Worm (Caenorhabditis elegans): ENCODE results near the gene srz-62.

DNA sequence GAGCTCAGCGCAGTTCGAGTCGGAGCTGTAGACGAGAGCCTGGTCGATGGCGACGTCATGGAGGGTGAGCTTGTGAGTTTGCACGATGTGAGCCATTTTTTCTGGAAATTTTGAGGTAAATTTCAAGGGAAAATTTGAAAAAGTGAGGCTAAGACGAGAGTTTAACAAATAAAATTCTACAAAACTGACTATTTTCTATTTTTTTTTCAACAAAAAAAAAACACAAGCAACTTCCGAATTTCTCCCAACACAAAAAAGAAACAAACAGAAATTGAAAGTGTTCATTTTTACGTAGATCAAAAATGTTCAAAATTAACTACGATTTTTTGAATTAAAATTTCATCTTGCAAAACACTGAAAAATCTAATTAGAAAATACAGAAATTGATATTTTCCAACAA is 26.6 kb upstream of the srz-62 start, which contains the start of gene F37C4.5:
- TF ChIP-seq cog-1 (tag; optimal IDR thresholded peaks at IDR 0.05) (no peak), flt-1 (GFP tag; IDR thresholded peaks at IDR 0.05) (no peak), tab-1 (GFP tag; IDR thresholded peaks at IDR 0.05) (no peak), klf-2 (GFP tag; conservative IDR thresholded peaks at IDR 0.05) (no peak), med-1 (GFP tag; optimal IDR thresholded peaks at IDR 0.05; ENCODE audit: insufficient read depth) (no peak), ztf-23 (GFP tag; IDR thresholded peaks at IDR 0.05) (no peak)
